Worm (Caenorhabditis elegans): ENCODE measurements around the gene srw-60.

The srw-60 gene

DNA sequence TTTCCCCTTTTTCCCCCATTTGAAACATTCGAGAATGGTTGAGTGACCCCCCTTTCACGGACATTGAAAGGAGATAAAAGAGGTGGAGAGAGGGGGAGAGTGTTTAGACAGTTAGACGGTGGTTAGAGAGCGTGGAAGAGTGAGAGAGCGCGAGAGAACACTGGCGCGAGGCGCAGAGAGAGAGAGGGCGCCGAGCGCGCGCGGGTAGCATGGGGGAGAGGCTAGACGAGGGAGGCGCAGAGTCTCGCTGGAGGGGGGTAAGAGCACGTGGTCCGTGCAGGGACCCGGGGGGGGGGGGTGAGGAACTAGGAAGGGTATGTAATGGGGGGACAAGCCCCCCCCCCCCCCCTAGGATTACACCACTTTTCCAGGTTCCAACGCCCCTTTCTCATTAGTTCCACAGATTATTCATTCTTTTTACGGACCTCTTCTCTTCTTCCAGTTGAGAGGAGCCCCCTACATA is 15.6 kb downstream of the srw-60 start:
- TF ChIP-seq tab-1 (GFP tag; IDR thresholded peaks at IDR 0.05), result no peak
- peak; percentile 67 for TF ChIP-seq cog-1 (tag; optimal IDR thresholded peaks at IDR 0.05)
- 0 out of 2 replicates have a peak, but pooled peaks have one; percentile 11 for TF ChIP-seq ref-1 (GFP tag; conservative IDR thresholded peaks at IDR 0.05)
- TF ChIP-seq flt-1 (GFP tag; IDR thresholded peaks at IDR 0.05), result peak; percentile 79
- peak; percentile 68; the same call in 1 of the 2 replicates for TF ChIP-seq ztf-23 (GFP tag; IDR thresholded peaks at IDR 0.05)

DNA sequence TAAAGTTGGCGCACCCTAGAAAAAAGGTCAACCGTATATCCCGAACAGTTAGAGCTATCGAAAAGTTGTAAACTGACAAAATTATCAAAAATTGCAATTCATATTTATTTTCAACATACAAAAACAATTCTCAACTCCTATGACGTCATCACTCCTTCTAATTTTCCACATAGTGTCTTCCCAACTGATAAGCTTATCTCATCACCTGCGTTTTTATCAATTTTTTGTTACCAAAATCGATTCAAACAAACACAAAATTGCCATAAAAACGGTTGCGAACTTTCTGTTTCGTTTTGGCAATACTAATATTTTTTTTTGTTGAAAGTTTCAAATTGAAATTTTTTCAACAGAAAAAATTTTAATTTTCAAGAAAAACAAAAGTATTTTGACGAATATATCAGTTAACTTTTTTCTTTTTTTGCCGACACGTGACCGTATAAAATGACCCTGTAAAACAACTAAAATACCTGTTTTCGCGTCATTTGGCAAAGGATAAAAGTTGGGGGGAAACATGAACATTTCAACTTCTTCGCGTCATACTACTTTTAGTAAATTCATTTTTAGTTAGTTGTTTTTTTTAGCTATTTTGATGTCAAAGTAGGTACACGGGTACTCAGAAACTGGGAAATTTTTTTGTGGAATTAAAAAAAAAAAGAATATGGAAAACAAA is 17.3 kb downstream of the srw-60 start:
- TF ChIP-seq flt-1 (GFP tag; IDR thresholded peaks at IDR 0.05), result no peak
- TF ChIP-seq tab-1 (GFP tag; IDR thresholded peaks at IDR 0.05), result no peak
- TF ChIP-seq ztf-23 (GFP tag; IDR thresholded peaks at IDR 0.05), result no peak
- no peak for TF ChIP-seq ztf-29 (GFP tag; IDR thresholded peaks at IDR 0.05)
- no peak for TF ChIP-seq T22C8.4 (GFP tag; IDR thresholded peaks at IDR 0.05)
- TF ChIP-seq cog-1 (tag; optimal IDR thresholded peaks at IDR 0.05), result no peak
- no peak for TF ChIP-seq med-1 (GFP tag; optimal IDR thresholded peaks at IDR 0.05; ENCODE audit: insufficient read depth)
- no peak for TF ChIP-seq klf-2 (GFP tag; conservative IDR thresholded peaks at IDR 0.05)
- TF ChIP-seq ref-1 (GFP tag; conservative IDR thresholded peaks at IDR 0.05), result no peak

DNA sequence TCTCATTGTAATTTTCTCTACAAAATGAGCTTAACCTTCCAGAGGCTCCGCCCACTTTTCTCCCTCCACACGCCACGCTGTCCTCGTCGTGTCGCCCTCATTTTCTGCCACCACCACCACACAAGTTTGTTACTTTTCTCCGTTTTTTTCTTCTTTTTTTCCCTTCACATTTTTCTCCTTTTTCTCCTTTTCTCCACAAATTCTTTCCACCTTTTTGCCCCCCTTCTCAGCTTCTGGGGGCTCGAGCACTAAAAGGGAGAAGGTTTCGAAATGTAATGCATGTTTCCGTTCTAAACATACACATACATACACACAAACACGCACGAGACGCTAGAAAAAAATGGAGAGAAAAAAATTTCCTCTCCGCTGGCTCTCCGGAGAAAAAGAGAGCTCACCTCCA is 18.2 kb downstream of the srw-60 start, which contains the start of gene nhr-88:
Gene nhr-88, plus strand, starts transcription at position 43 of the 400 bp plus-strand sequence.
- TF ChIP-seq ref-1 (GFP tag; conservative IDR thresholded peaks at IDR 0.05) (no peak), ztf-23 (GFP tag; IDR thresholded peaks at IDR 0.05) (no peak), ztf-29 (GFP tag; IDR thresholded peaks at IDR 0.05) (no peak), klf-2 (GFP tag; conservative IDR thresholded peaks at IDR 0.05) (no peak), T22C8.4 (GFP tag; IDR thresholded peaks at IDR 0.05) (no peak), tab-1 (GFP tag; IDR thresholded peaks at IDR 0.05) (no peak), flt-1 (GFP tag; IDR thresholded peaks at IDR 0.05) (no peak), cog-1 (tag; optimal IDR thresholded peaks at IDR 0.05) (no peak), med-1 (GFP tag; optimal IDR thresholded peaks at IDR 0.05; ENCODE audit: insufficient read depth) (no peak)

DNA sequence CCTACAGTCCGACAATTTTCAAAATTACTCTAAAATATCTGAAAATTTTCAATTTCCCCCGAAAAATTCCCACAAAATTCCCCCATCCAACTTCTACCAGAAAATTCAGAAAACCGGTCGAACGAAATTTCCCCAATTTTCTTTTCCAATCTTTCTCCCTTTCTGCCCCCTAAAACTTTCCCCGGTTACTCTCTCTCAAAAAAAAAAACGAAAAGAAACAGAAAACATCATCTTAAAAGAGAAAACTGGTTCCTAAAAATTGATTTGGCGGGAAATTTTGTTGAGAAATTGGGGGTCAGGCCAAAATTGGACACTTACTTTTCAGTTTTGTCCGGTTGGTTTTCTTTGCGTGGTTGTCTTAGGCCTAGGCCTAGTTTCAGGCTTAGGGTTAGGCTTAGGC is 19.2 kb downstream of the srw-60 start:
- TF ChIP-seq klf-2 (GFP tag; conservative IDR thresholded peaks at IDR 0.05), result no peak
- no peak for TF ChIP-seq flt-1 (GFP tag; IDR thresholded peaks at IDR 0.05)
- no peak for TF ChIP-seq med-1 (GFP tag; optimal IDR thresholded peaks at IDR 0.05; ENCODE audit: insufficient read depth)
- no peak for TF ChIP-seq ref-1 (GFP tag; conservative IDR thresholded peaks at IDR 0.05)
- no peak for TF ChIP-seq T22C8.4 (GFP tag; IDR thresholded peaks at IDR 0.05)
- no peak for TF ChIP-seq cog-1 (tag; optimal IDR thresholded peaks at IDR 0.05)
- TF ChIP-seq tab-1 (GFP tag; IDR thresholded peaks at IDR 0.05), result no peak
- no peak for TF ChIP-seq ztf-23 (GFP tag; IDR thresholded peaks at IDR 0.05)
- TF ChIP-seq ztf-29 (GFP tag; IDR thresholded peaks at IDR 0.05), result no peak

DNA sequence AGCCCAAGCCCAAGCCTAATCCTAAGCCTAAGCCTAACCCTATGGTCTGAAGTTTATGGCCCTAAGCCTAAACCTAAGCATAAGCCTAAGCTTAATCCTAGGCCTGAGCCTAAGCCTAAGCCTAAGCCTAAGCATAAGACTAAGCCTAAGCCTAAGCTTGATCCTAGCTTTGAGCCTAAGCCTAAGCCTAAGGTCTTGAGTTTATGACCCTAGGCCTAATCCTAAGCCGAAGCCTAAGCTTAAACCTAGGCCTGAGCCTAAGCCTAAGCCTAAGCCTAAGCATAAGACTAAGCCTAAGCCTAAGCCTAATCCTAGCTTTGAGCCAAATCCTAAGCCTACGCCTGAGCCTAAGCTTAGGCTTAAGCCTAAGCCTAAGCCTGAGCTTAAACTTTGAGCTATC is 20.7 kb downstream of the srw-60 start:
- TF ChIP-seq ztf-23 (GFP tag; IDR thresholded peaks at IDR 0.05) (no peak), T22C8.4 (GFP tag; IDR thresholded peaks at IDR 0.05) (no peak), flt-1 (GFP tag; IDR thresholded peaks at IDR 0.05) (no peak), ztf-29 (GFP tag; IDR thresholded peaks at IDR 0.05) (peak; percentile 47; the same call in 1 of the 2 replicates)

DNA sequence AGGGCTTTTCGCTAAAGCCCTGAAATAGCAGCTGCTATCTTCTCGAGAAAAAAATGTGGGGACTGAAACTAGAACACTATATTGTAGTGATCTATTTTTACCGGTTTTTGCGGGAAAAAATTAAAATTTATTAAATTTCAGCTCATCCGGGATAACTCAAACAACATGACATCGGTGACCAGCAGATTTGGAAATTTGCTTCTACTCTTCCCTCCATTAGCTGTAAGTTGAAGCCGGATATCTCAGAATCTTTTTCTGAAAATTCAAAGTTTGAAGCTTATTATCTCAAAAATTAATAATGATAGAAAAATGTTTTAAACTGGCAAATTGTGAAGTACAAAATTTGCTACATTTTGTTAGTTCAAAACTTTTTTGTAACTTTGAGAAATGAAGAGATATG is 26.0 kb downstream of the srw-60 start:
- TF ChIP-seq klf-2 (GFP tag; conservative IDR thresholded peaks at IDR 0.05), result no peak
- TF ChIP-seq ztf-23 (GFP tag; IDR thresholded peaks at IDR 0.05), result no peak
- TF ChIP-seq flt-1 (GFP tag; IDR thresholded peaks at IDR 0.05), result no peak
- no peak for TF ChIP-seq med-1 (GFP tag; optimal IDR thresholded peaks at IDR 0.05; ENCODE audit: insufficient read depth)
- no peak for TF ChIP-seq ztf-29 (GFP tag; IDR thresholded peaks at IDR 0.05)
- no peak for TF ChIP-seq cog-1 (tag; optimal IDR thresholded peaks at IDR 0.05)
- TF ChIP-seq T22C8.4 (GFP tag; IDR thresholded peaks at IDR 0.05), result no peak
- TF ChIP-seq tab-1 (GFP tag; IDR thresholded peaks at IDR 0.05), result no peak
- no peak for TF ChIP-seq ref-1 (GFP tag; conservative IDR thresholded peaks at IDR 0.05)

DNA sequence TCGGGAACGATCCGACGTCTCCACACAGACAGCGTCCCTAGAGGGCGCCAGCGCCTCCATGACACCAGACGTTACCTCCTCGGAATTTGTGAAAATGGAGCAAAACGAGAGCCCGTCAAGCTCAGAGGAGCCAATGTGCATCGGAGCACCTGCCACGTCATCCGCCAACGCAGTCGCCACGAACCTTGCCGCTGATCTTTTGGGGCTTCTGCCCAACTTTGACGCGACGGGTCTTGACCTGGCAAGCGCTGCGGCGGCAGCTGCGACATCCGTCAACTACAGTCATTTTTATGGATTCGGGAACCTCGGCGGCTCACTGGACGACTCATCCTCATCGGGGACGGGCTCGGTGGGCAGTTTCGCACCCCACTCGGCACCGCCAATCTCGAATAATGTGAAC is 27.0 kb downstream of the srw-60 start:
- TF ChIP-seq klf-2 (GFP tag; conservative IDR thresholded peaks at IDR 0.05) (no peak), tab-1 (GFP tag; IDR thresholded peaks at IDR 0.05) (0 out of 2 replicates have a peak, but pooled peaks have one; percentile 58)

DNA sequence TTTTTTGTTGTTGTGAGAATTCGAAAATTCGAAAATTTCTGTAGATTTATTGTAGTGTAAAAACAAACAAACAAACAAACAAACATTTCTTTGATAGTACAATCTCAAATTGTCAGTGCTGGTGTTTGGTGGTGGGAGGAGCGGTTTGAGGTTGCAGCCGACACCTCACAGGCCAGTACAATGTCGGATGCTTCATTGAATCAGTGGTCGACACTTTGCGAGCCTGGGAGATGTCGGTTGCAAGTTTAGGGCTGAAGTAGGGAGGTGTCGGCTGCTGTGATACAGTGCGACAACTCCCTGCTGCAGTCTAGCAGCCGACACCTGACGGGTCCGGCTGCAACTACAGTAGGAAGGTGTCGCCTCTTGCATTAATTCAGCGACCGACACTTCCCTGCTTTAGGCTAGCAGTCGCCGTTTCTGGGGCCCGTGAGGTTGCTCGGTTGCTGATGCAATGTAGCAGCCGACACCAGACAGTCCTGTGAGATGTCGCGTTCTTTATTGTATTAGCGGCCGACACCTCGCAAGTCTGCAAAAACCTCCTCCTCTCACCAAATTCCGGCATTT is 27.6 kb downstream of the srw-60 start:
- TF ChIP-seq klf-2 (GFP tag; conservative IDR thresholded peaks at IDR 0.05) (no peak), ztf-29 (GFP tag; IDR thresholded peaks at IDR 0.05) (no peak), ztf-23 (GFP tag; IDR thresholded peaks at IDR 0.05) (no peak), T22C8.4 (GFP tag; IDR thresholded peaks at IDR 0.05) (no peak), flt-1 (GFP tag; IDR thresholded peaks at IDR 0.05) (no peak), tab-1 (GFP tag; IDR thresholded peaks at IDR 0.05) (no peak), cog-1 (tag; optimal IDR thresholded peaks at IDR 0.05) (no peak), med-1 (GFP tag; optimal IDR thresholded peaks at IDR 0.05; ENCODE audit: insufficient read depth) (no peak), ref-1 (GFP tag; conservative IDR thresholded peaks at IDR 0.05) (no peak)

DNA sequence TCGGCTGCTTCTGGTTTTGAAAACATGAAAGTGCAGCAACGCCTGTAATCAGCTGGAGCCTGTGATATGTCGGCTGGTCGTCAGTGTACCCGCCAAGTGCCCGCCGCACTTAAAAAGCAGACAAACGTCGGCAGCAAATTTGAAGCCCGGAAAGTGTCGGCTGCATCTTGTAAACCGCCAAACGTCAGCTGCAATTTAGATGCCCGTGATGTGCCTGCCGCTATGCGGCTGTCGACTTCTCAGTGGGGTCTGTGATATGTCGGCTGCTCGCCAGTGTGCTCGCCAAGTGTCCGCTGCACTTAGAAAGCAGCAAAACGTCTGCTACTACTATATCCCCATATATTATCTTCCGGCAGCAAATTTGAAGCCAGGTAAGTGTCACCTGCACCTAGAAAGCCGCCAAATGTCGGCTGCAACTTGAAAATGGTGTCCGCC is 28.7 kb downstream of the srw-60 start:
- no peak for TF ChIP-seq med-1 (GFP tag; optimal IDR thresholded peaks at IDR 0.05; ENCODE audit: insufficient read depth)
- 0 out of 2 replicates have a peak, but pooled peaks have one; percentile 12 for TF ChIP-seq klf-2 (GFP tag; conservative IDR thresholded peaks at IDR 0.05)

DNA sequence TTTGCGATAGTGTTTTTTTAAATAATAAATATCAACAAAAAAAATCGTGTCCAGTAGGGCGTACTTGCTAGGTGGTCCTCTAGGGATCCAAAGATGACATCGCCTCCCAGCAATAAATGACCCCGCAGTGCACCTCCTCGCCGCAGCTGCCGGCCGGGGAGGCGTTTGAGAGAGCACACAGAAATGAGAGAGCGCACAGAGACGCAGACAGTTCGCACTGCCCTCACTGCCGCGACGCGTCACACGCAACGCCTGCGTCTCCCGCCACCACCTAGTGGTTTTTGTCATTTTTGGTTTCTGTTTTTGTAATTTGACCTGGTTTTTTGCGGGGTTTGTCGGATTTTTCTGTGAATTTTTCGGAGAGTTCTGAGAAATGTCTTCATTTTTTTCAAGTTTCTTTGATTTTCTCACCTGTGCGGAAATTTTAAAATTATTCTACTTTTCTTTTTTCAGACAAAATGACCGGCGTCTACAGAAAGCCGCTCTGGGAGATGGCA is 29.5 kb downstream of the srw-60 start, which contains the start of gene lido-7:
Gene lido-7, plus strand, starts transcription at position 447 of the 497 bp plus-strand sequence.
- TF ChIP-seq med-1 (GFP tag; optimal IDR thresholded peaks at IDR 0.05; ENCODE audit: insufficient read depth) (no peak), ztf-29 (GFP tag; IDR thresholded peaks at IDR 0.05) (no peak), ztf-23 (GFP tag; IDR thresholded peaks at IDR 0.05) (peak; percentile 59; the same call in 1 of the 2 replicates)

Data from whole organism, midembryonic.